Worm (Caenorhabditis elegans): ENCODE measurements around the gene EGAP2.1.

EGAP2.1 gene

DNA sequence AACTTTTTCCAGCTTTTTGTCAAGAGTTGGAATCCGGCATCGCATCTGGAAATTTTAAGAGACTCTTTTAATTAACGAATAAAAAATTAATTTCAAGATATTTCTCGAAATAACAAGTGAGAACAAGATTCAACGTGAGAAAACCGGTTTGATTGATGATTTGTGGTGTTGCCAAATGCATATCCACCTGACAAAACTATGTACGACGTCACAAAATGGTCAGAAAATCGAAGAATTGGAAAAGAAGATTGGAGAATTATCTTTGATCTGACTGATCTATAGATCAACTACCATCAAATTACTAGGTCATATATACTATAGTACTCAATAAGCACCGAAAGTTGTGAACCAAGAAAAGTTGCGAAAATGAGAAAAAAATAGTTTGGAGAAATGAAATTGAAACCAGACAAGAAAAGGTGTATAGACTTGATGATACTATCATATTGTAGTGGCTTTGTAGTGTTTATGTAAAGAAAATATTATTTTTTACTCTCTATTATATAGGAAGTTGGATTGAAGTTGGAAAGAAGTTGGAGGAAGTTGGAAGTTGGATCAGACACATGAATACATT lies 15.7 kb downstream of the EGAP2.1 start, which contains the start of gene ptr-6:
TSS of gene ptr-6 (minus strand) at position 47 of the 571 bp plus-strand sequence.
- no peak for TF ChIP-seq F23B12.7 (tag; optimal IDR thresholded peaks at IDR 0.05; ENCODE audit: insufficient read depth)
- TF ChIP-seq C17E4.6 (GFP tag; IDR thresholded peaks at IDR 0.05), result no peak
- TF ChIP-seq fkh-3 (tag; optimal IDR thresholded peaks at IDR 0.05), result no peak
- TF ChIP-seq somi-1 (GFP tag; optimal IDR thresholded peaks at IDR 0.05), result no peak
- TF ChIP-seq ztf-26 (tag; optimal IDR thresholded peaks at IDR 0.05), result no peak
- no peak for TF ChIP-seq hsf-1 (GFP tag; IDR thresholded peaks at IDR 0.05)
- TF ChIP-seq aptf-2 (GFP tag; conservative IDR thresholded peaks at IDR 0.05), result no peak
- no peak for TF ChIP-seq F57C9.4 (tag; optimal IDR thresholded peaks at IDR 0.05)
- no peak for TF ChIP-seq aptf-3 (GFP tag; IDR thresholded peaks at IDR 0.05)

DNA sequence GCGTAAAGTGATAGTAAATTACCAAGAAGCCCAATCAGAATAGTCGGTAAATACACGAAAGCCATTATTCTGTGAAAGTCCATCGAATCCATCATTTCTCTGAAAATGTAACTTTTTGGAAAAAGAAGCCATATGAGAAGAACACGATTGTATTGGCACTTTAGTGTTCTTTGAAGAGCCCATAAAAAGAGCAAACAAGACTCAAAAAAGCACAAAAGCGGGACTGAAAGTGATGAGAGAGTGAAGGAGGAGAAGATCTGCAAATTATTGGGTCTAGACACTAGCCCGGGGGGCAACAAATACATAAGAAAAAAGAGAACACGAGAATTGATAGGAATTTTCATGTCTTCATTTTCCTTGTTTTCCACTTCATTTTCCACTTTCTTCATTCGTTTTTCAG lies 24.2 kb downstream of the EGAP2.1 start, which contains the start of gene frpr-4:
TSS of gene frpr-4 (minus strand) at position 101 of the 400 bp plus-strand sequence.
- TF ChIP-seq attf-3 (GFP tag; conservative IDR thresholded peaks at IDR 0.05) (no peak), nhr-80 (tag; optimal IDR thresholded peaks at IDR 0.05) (no peak), ceh-79 (tag; optimal IDR thresholded peaks at IDR 0.05) (no peak), aptf-2 (GFP tag; conservative IDR thresholded peaks at IDR 0.05) (no peak), nfya-1 (tag; optimal IDR thresholded peaks at IDR 0.05; ENCODE audit: borderline replicate concordance, insufficient read depth) (no peak), F10E7.11 (tag; optimal IDR thresholded peaks at IDR 0.05) (no peak), tbp1 (GFP tag; optimal IDR thresholded peaks at IDR 0.05) (no peak), nfyb-1 (GFP tag; IDR thresholded peaks at IDR 0.05) (no peak), C06A6.2 (GFP tag; conservative IDR thresholded peaks at IDR 0.05) (no peak), madf-10 (tag; optimal IDR thresholded peaks at IDR 0.05) (no peak), gei-17 (GFP tag; optimal IDR thresholded peaks at IDR 0.05) (no peak)

DNA sequence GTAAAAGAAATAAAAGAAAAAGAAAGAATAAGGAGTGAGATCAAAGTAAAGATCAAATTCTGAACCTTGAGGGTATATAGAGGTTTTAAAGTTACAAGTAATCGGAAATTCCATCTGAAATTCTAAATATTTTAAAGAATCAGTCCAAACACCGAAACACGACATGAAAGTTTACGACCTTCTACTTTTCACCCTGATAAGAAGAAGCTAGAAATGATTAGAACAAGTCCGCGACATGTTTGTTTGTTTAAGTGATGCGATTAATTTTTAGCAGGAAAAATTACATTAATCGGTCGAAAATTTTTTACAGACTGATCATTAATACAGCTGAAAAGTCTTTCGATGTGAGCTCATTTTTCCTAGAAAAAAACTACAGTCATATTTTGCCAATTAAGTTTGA lies 33.4 kb downstream of the EGAP2.1 start:
- TF ChIP-seq B0261.1 (tag; optimal IDR thresholded peaks at IDR 0.05) (no peak), dox-1 (GFP tag; IDR thresholded peaks at IDR 0.05) (no peak), efl-1 (GFP tag; optimal IDR thresholded peaks at IDR 0.05) (no peak), F10E7.11 (tag; optimal IDR thresholded peaks at IDR 0.05) (no peak), zim-3 (tag; optimal IDR thresholded peaks at IDR 0.05) (no peak), snpc-4 (GFP tag; optimal IDR thresholded peaks at IDR 0.05) (no peak), snpc-4 (tag; optimal IDR thresholded peaks at IDR 0.05) (no peak), F37B4.10 (GFP tag; IDR thresholded peaks at IDR 0.05) (no peak), C06A6.2 (GFP tag; conservative IDR thresholded peaks at IDR 0.05) (no peak), D2030.7 (GFP tag; IDR thresholded peaks at IDR 0.05) (no peak), ztf-6 (GFP tag; IDR thresholded peaks at IDR 0.05) (no peak), nfya-2 (GFP tag; IDR thresholded peaks at IDR 0.05) (no peak), F39B2.1 (GFP tag; IDR thresholded peaks at IDR 0.05) (no peak), hsf-1 (GFP tag; IDR thresholded peaks at IDR 0.05) (no peak), Y79H2A.3 (GFP tag; conservative IDR thresholded peaks at IDR 0.05) (no peak), attf-6 (GFP tag; IDR thresholded peaks at IDR 0.05) (no peak)

DNA sequence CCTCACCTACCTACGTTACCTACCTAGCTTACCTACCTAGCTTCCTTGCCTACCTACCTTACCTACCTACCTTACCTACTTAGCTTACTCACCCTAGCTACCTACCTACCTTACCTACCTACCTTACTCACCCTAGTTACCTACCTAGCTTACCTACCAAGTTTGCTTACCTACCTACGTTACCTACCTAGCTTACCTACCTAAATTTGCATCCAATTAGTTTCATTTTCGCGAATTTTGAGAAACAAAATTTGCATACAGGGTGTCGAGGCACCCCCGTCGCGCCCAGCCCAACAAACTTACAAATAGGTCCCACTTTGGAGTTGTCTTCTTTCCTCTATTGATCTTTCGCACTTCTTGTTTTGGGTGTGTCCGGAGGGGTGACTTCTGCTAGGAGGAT lies 37.8 kb downstream of the EGAP2.1 start:
- TF ChIP-seq lin-40 (tag; optimal IDR thresholded peaks at IDR 0.05) (no peak), F10E7.11 (tag; optimal IDR thresholded peaks at IDR 0.05) (no peak), rec-8 (tag; optimal IDR thresholded peaks at IDR 0.05) (no peak), egl-44 (GFP tag; IDR thresholded peaks at IDR 0.05) (no peak), nfya-2 (GFP tag; IDR thresholded peaks at IDR 0.05) (no peak), tlf-1 (GFP tag; optimal IDR thresholded peaks at IDR 0.05) (no peak), ZK185.1 (tag; optimal IDR thresholded peaks at IDR 0.05; ENCODE audit: poor library complexity, severe bottlenecking) (no peak), F23B12.7 (tag; optimal IDR thresholded peaks at IDR 0.05; ENCODE audit: insufficient read depth) (no peak), F49E8.2 (tag; optimal IDR thresholded peaks at IDR 0.05; ENCODE audit: insufficient read depth) (no peak), sptf-2 (GFP tag; optimal IDR thresholded peaks at IDR 0.05) (no peak), mxl-1 (tag; optimal IDR thresholded peaks at IDR 0.05) (no peak), ceh-40 (GFP tag; IDR thresholded peaks at IDR 0.05) (no peak), C17E4.6 (GFP tag; IDR thresholded peaks at IDR 0.05) (no peak), ztf-18 (tag; optimal IDR thresholded peaks at IDR 0.05) (no peak), unc-62 (GFP tag; optimal IDR thresholded peaks at IDR 0.05) (no peak), B0035.1 (tag; optimal IDR thresholded peaks at IDR 0.05) (no peak), B0261.1 (tag; optimal IDR thresholded peaks at IDR 0.05) (no peak)
